Worm (Caenorhabditis elegans) whole organism, early embryonic: ENCODE data around the gene inx-9.

Source experiments
- B0310.2 ChIP-seq: sonication (generic microtip); optimal IDR thresholded peaks from 2 replicates; lab custom pipeline; 2016; ENCODE audit warnings: mild to moderate bottlenecking, missing genetic modification characterization, missing compliant biosample characterization
- F13C5.2 ChIP-seq: sonication (generic microtip); optimal IDR thresholded peaks from 2 replicates; lab custom pipeline; 2017; ENCODE audit warnings: mild to moderate bottlenecking, missing genetic modification characterization, inconsistent platforms, missing compliant biosample characterization
- ama-1 ChIP-seq: fragments of 150-350 bp; optimal IDR thresholded peaks from 2 replicates; lab custom pipeline; 2014
- ceh-13 ChIP-seq: fragments of 200-800 bp; sonication (Bioruptor generic); optimal IDR thresholded peaks from 2 replicates; lab custom pipeline; 2018; ENCODE audit warnings: mild to moderate bottlenecking, missing genetic modification characterization, missing compliant biosample characterization
- flt-1 ChIP-seq: fragments of 200-800 bp; sonication (Bioruptor generic); IDR thresholded peaks from 2 replicates; pipeline ENCODE4 v1.3.6; 2022; ENCODE audit warnings: missing genetic modification characterization, missing compliant biosample characterization
- pes-1 ChIP-seq: fragments of 200-800 bp; sonication (Bioruptor generic); IDR thresholded peaks from 2 replicates; pipeline ENCODE4 v1.3.6; 2022; ENCODE audit warnings: missing genetic modification reagents, missing genetic modification characterization, missing compliant biosample characterization

DNA sequence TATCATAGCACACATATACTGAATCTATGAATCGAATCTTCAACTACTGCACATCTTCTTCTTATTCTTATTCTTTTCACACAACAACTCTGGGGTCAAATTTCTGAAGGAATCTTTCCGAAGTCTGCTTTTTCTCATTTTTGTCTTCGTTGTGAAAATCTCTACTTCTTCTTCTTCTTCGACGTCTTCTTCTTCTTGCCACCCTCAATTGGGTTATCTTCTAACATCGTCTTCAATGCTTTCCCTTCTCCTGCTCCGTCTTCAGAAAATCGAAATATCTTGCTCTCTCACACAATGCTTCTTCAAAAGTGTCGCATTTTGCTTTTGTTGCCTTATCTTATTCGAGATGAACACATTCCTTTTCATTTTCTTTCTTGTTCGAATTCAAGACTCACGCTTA lies 47.1 kb downstream of the inx-9 start:
- TF ChIP-seq pes-1 (GFP tag; lab: Robert Waterston, UW) (no peak), ama-1 (lab: Kevin White, UChicago) (no peak), B0310.2 (tag; lab: Kevin White, UChicago) (no peak), ceh-13 (GFP tag; lab: Kevin White, UChicago) (no peak), flt-1 (GFP tag; lab: Robert Waterston, UW) (no peak), F13C5.2 (tag; lab: Kevin White, UChicago) (no peak)
